Worm (Caenorhabditis elegans): ENCODE results near the gene C17G10.7.

- no peak for TF ChIP-seq ama-1 (optimal IDR thresholded peaks at IDR 0.05)
- no peak for TF ChIP-seq fos-1 (tag; optimal IDR thresholded peaks at IDR 0.05)
- no peak for TF ChIP-seq ztf-4 (tag; optimal IDR thresholded peaks at IDR 0.05)
Measured at ce11 chrII:5591558-5591957, 16.1 kb downstream of the C17G10.7 start.

Measured in whole organism, L2 larva.